Fruit fly (Drosophila melanogaster) S2 (cell line): Measurements from ENCODE around the gene CG5946.

Experiments used
- CG8478 ChIP-seq: fragments of >200 bp; optimal IDR thresholded peaks from 2 replicates; lab custom pipeline; 2018
- CTCF ChIP-seq, 2 experiments: fragments of >200 bp; optimal IDR thresholded peaks; 2 replicates each; lab custom pipeline; 2018

DNA sequence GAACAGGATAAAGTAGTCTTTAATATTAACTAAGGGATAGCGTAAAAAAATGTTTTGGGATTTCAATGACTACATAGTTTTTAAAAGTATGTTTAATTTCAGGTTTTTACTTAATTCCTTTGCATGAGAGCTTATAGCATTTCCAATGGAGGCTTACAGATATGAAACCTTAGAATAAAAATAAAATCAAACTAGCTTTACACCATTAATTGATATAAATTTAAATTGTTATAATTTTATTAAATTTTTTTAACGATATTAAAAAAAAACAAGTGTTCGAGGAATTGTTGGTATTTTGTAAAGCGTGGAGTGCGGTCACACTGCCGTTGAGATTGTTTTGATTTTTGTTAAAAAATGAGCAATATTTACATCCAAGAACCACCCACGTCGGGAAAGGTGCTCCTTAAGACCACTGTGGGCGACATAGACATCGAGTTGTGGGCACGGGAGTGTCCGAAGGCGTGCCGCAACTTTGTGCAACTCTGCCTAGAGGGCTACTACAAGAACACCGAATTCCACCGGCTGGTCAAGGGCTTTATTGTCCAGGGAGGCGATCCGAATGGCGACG, 28.8 kb downstream of the CG5946 start, which contains the start of the genes twy and CG10907:
- no peak for TF ChIP-seq CTCF (optimal IDR thresholded peaks at IDR 0.05; lab: Kevin White, UChicago)
- no peak for TF ChIP-seq CG8478
